Worm (Caenorhabditis elegans): Measurements from ENCODE around the gene emb-8.

DNA sequence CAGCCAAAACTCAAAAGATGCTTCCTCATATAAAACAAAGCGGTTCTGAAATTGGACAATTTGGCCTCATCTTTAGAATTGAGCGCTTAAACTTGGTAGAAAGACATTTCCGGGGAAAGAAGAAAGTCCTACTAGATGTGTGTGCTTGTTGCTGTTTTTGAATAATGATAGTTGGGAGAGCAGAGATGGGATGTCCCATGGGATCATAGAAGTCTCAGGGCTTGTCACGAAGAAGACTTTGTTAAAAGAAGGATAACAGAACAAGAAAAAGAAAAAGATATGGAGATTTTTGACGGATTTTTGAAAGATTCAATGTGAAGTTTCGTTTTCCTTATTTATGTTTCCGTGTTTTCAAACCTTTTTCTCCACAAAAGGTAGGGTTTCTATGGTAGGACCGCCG, 19.2 kb upstream of the emb-8 start, which contains the start of gene ZC155.2:
- TF ChIP-seq dmd-4 (tag; optimal IDR thresholded peaks at IDR 0.05) (no peak), sem-4 (tag; optimal IDR thresholded peaks at IDR 0.05) (no peak), nhr-237 (tag; optimal IDR thresholded peaks at IDR 0.05) (no peak), F13H6.1 (tag; optimal IDR thresholded peaks at IDR 0.05) (no peak), nhr-21 (tag; optimal IDR thresholded peaks at IDR 0.05) (no peak), ceh-82 (tag; optimal IDR thresholded peaks at IDR 0.05) (no peak), mdl-1 (tag; optimal IDR thresholded peaks at IDR 0.05) (no peak), unc-39 (tag; optimal IDR thresholded peaks at IDR 0.05) (no peak), lsy-2 (tag; optimal IDR thresholded peaks at IDR 0.05) (no peak), elt-1 (tag; optimal IDR thresholded peaks at IDR 0.05) (no peak), unc-55 (GFP tag; optimal IDR thresholded peaks at IDR 0.05) (no peak)
